Worm (Caenorhabditis elegans): Measurements from ENCODE around the gene C54C6.7.

DNA sequence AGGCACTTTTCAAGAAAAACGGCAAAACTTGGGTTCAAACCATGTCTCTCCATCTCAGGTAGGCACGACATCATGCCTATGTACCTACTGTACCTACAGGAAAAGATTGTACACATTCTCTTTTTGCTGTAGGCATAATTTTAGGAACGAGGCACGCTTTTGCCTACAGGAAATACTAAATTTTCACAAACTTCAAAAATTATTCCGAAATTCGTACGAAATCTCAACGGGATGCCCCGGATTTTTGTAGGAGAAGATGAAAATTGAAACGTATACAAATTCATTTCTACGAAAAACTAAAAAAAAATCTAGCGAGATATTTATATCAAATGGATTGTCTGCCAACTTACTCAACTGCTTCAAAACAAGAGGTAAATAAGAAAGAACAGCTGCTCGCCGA, 1.8 kb upstream of the C54C6.7 start, which contains the start of gene C54C6.11:
- no peak for TF ChIP-seq ama-1 (optimal IDR thresholded peaks at IDR 0.05)
- no peak for TF ChIP-seq F13C5.2 (tag; optimal IDR thresholded peaks at IDR 0.05)
- no peak for TF ChIP-seq hmbx-1 (tag; optimal IDR thresholded peaks at IDR 0.05)
- no peak for TF ChIP-seq ceh-13 (GFP tag; optimal IDR thresholded peaks at IDR 0.05)
- no peak for TF ChIP-seq aly-1 (tag; optimal IDR thresholded peaks at IDR 0.05)
- no peak for TF ChIP-seq hnd-1 (tag; optimal IDR thresholded peaks at IDR 0.05)
- no peak for TF ChIP-seq tbx-11 (GFP tag; IDR thresholded peaks at IDR 0.05)
- TF ChIP-seq tbx-37 (GFP tag; conservative IDR thresholded peaks at IDR 0.05) = no peak

All from whole organism, early embryonic.